Worm (Caenorhabditis elegans): ENCODE measurements around the gene scl-11.

DNA sequence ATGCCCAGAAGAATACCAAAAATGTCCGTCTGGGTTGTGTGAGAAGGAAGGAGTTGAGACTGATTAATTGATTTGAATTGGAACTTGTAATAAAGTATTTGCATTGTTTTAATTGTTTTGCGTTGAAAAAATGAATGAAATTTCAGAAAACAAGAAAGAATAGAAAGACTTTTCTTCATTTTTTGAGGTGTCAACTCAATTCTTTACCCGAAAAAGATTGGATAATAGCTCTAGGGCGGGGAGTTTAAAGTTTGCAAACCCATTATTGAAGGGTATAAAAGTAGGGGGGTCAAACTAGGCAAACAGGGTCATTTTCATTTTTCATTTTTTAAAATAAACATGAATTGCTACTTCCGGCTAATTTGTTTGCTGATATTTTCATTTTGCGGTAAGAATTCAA, 3.0 kb upstream of the scl-11 start, which contains the start of gene scl-10:
- TF ChIP-seq unc-62 (GFP tag; optimal IDR thresholded peaks at IDR 0.05 in 1 of 2) (no peak), unc-62 (tag; optimal IDR thresholded peaks at IDR 0.05) (no peak), nhr-11 (tag; optimal IDR thresholded peaks at IDR 0.05) (no peak), madf-5 (GFP tag; IDR thresholded peaks at IDR 0.05) (no peak), ceh-28 (tag; optimal IDR thresholded peaks at IDR 0.05) (no peak)
